Worm (Caenorhabditis elegans): ENCODE measurements around the gene abhd-5.2.

The abhd-5.2 gene

DNA sequence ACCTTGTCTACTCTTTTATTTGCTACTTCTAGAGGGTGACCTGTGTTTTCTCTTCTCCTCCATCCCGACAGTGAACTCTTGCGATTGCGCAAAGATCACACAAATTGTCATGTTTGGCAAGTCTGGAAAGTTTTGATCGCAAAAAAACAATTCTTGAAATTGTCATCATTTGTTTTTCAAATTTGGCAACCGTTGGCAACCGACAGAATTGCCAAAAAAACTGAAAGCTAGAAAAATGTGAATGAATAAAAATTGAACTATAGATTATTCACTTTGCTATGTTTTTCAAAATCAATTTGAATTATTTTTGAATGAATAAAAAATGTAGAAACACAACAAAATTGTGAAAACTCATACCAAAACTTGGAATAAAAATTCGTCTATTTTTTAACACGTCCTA, 50.5 kb downstream of the abhd-5.2 start, which contains the start of gene ugt-11:
ugt-11 (minus strand) TSS at position 101 of the 400 bp plus-strand sequence.
- no peak for TF ChIP-seq ceh-30 (tag; optimal IDR thresholded peaks at IDR 0.05)
- TF ChIP-seq ceh-34 (tag; optimal IDR thresholded peaks at IDR 0.05): no peak
- TF ChIP-seq unc-3 (GFP tag; conservative IDR thresholded peaks at IDR 0.05): no peak
- TF ChIP-seq unc-3 (tag; optimal IDR thresholded peaks at IDR 0.05): no peak
- TF ChIP-seq tbx-2 (tag; optimal IDR thresholded peaks at IDR 0.05): no peak
- no peak for TF ChIP-seq sox-2 (GFP tag; IDR thresholded peaks at IDR 0.05)
- TF ChIP-seq ceh-24 (tag; optimal IDR thresholded peaks at IDR 0.05): no peak
- TF ChIP-seq pha-4 (tag; optimal IDR thresholded peaks at IDR 0.05): no peak
- TF ChIP-seq gmeb-2 (tag; optimal IDR thresholded peaks at IDR 0.05): no peak
- TF ChIP-seq ceh-19 (GFP tag; optimal IDR thresholded peaks at IDR 0.05): no peak
- TF ChIP-seq hlh-6 (tag; optimal IDR thresholded peaks at IDR 0.05): no peak
- TF ChIP-seq hlh-30 (tag; optimal IDR thresholded peaks at IDR 0.05; ENCODE audit: insufficient read depth): no peak
- TF ChIP-seq unc-55 (GFP tag; optimal IDR thresholded peaks at IDR 0.05): no peak
- TF ChIP-seq lim-6 (tag; optimal IDR thresholded peaks at IDR 0.05): no peak
- TF ChIP-seq dmd-4 (tag; optimal IDR thresholded peaks at IDR 0.05; ENCODE audit: borderline replicate concordance): no peak
- no peak for TF ChIP-seq npax-4 (tag; optimal IDR thresholded peaks at IDR 0.05)
- TF ChIP-seq mec-3 (tag; optimal IDR thresholded peaks at IDR 0.05; ENCODE audit: borderline replicate concordance): no peak

DNA sequence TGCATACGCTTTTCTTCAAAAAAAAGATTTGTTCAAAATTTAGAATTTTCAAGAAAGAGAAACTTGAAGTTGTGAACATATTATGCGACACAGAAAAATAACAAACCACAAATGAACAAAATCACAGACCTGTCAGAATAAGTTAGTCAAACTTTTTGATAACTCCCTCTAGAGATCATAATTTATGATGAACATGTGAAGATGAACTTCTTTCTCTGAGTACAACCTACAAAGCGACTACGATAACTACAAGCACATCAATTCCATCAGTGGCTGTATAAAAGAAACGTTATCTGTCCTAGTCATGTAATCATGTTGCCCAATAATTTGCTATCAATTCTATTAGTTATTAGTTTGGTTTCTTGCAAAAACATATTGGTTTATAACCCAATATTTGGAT, 51.3 kb downstream of the abhd-5.2 start, which contains the start of gene ugt-9:
ugt-9 (plus strand) TSS at position 305 of the 400 bp plus-strand sequence.
- peak; percentile 62 for TF ChIP-seq elt-2 (tag; optimal IDR thresholded peaks at IDR 0.05)
- no peak for TF ChIP-seq tbx-7 (tag; optimal IDR thresholded peaks at IDR 0.05)
